Worm (Caenorhabditis elegans): ENCODE results near the gene ZC190.6.
"Not testable (repeated sequence)": the region's sequence is repeated elsewhere in the genome, so short reads cannot be mapped to it uniquely, and the experiment has no call there.

ce11 chrV:8726228-8726627 lies 49.1 kb upstream of the ZC190.6 start, which contains the start of gene droe-8:
- not testable (repeated sequence) for TF ChIP-seq ceh-8 (GFP tag; optimal IDR thresholded peaks at IDR 0.05); fkh-10 (GFP tag; optimal IDR thresholded peaks at IDR 0.05); unc-62 (GFP tag; optimal IDR thresholded peaks at IDR 0.05); ceh-90 (tag; optimal IDR thresholded peaks at IDR 0.05)
